Worm (Caenorhabditis elegans): Measurements from ENCODE around the gene F37C4.6.

- no peak for TF ChIP-seq lsy-2 (tag; optimal IDR thresholded peaks at IDR 0.05)
- TF ChIP-seq ceh-82 (tag; optimal IDR thresholded peaks at IDR 0.05), result no peak
- no peak for TF ChIP-seq ztf-11 (tag; optimal IDR thresholded peaks at IDR 0.05)
- TF ChIP-seq lin-15B (tag; optimal IDR thresholded peaks at IDR 0.05), result no peak
Measured at ce11 chrIV:3832040-3832439, 46.1 kb downstream of the F37C4.6 start.

All from whole organism, L1 larva.